Worm (Caenorhabditis elegans) whole organism, young adult: ENCODE data around the gene sec-15.

Experiments used
- B0336.3 ChIP-seq: fragments of 200-800 bp; sonication (Bioruptor generic); IDR thresholded peaks from 2 replicates; pipeline ENCODE4 v1.3.6; 2022; ENCODE audit warnings: missing genetic modification characterization, missing compliant biosample characterization
- C17E4.6 ChIP-seq: fragments of 200-800 bp; sonication (Bioruptor generic); IDR thresholded peaks from 2 replicates; pipeline ENCODE4 v1.3.6; 2022; ENCODE audit warnings: missing genetic modification reagents, missing genetic modification characterization, missing compliant biosample characterization
- F37B4.10 ChIP-seq: fragments of 200-800 bp; sonication (Bioruptor generic); IDR thresholded peaks from 2 replicates; pipeline ENCODE4 v1.3.6; 2022; ENCODE audit warnings: missing genetic modification characterization, missing compliant biosample characterization
- F49E8.2 ChIP-seq: sonication (generic microtip); optimal IDR thresholded peaks from 3 replicates; lab custom pipeline; 2017; ENCODE audit warnings: missing genetic modification characterization, mild to moderate bottlenecking, missing compliant biosample characterization, antibody characterized with exemption, moderate library complexity; ENCODE audit not compliant: insufficient read depth
- K12H6.12 ChIP-seq: fragments of 200-800 bp; sonication (Bioruptor generic); optimal IDR thresholded peaks from 2 replicates; lab custom pipeline; 2018; ENCODE audit warnings: mild to moderate bottlenecking, missing genetic modification characterization, missing compliant biosample characterization
- T07F8.4 ChIP-seq: sonication (generic microtip); optimal IDR thresholded peaks from 2 replicates; lab custom pipeline; 2016; ENCODE audit warnings: mild to moderate bottlenecking, missing genetic modification characterization, moderate library complexity, missing compliant biosample characterization
- Y53F4B.3 ChIP-seq: fragments of 200-800 bp; sonication (Bioruptor generic); IDR thresholded peaks from 2 replicates; pipeline ENCODE4 v1.3.6; 2022; ENCODE audit warnings: missing genetic modification reagents, missing genetic modification characterization, missing compliant biosample characterization
- atf-7 ChIP-seq: sonication (generic microtip); optimal IDR thresholded peaks from 2 replicates; lab custom pipeline; 2017; ENCODE audit warnings: mild to moderate bottlenecking, missing genetic modification characterization, missing compliant biosample characterization
- attf-5 ChIP-seq: fragments of 200-800 bp; sonication (Bioruptor generic); optimal IDR thresholded peaks from 2 replicates; lab custom pipeline; 2018; ENCODE audit warnings: mild to moderate bottlenecking, missing genetic modification characterization, missing compliant biosample characterization
- bed-1 ChIP-seq: fragments of 200-800 bp; sonication (Bioruptor generic); IDR thresholded peaks from 2 replicates; pipeline ENCODE4 v1.3.6; 2022; ENCODE audit warnings: missing genetic modification reagents, missing genetic modification characterization, missing compliant biosample characterization
- ccch-3 ChIP-seq: fragments of 200-800 bp; sonication (Bioruptor generic); optimal IDR thresholded peaks from 2 replicates; lab custom pipeline; 2018; ENCODE audit warnings: mild to moderate bottlenecking, missing genetic modification characterization, missing compliant biosample characterization
- cebp-1 ChIP-seq, 2 experiments: fragments of 200-800 bp in 1 of 2; sonication (Bioruptor generic) in 1 of 2; sonication (generic microtip) in 1 of 2; IDR thresholded peaks in 1 of 2; optimal IDR thresholded peaks in 1 of 2; 2 replicates each; pipeline versions ENCODE4 v1.3.6 to Lab custom; 2017 to 2022; ENCODE audit warnings: missing compliant biosample characterization in 2 of 2, missing genetic modification characterization in 2 of 2, mild to moderate bottlenecking in 1 of 2, missing genetic modification reagents in 1 of 2, moderate library complexity in 1 of 2
- ceh-91 ChIP-seq: fragments of 200-800 bp; sonication (Bioruptor generic); IDR thresholded peaks from 2 replicates; pipeline ENCODE4 v1.3.6; 2022; ENCODE audit warnings: missing genetic modification reagents, missing genetic modification characterization, missing compliant biosample characterization
- chd-7 ChIP-seq: sonication (generic microtip); optimal IDR thresholded peaks from 2 replicates; lab custom pipeline; 2016; ENCODE audit warnings: mild to moderate bottlenecking, missing genetic modification characterization, moderate library complexity, missing compliant biosample characterization
- dox-1 ChIP-seq: fragments of 200-800 bp; sonication (Bioruptor generic); IDR thresholded peaks from 2 replicates; pipeline ENCODE4 v1.3.6; 2022; ENCODE audit warnings: missing genetic modification reagents, missing genetic modification characterization, missing compliant biosample characterization
- dpl-1 ChIP-seq: fragments of 150-350 bp; optimal IDR thresholded peaks from 2 replicates; lab custom pipeline; 2014; ENCODE audit warnings: missing biosample characterization, missing genetic modification reagents, missing genetic modification characterization
- egrh-3 ChIP-seq: fragments of 200-800 bp; sonication (Bioruptor generic); IDR thresholded peaks from 2 replicates; pipeline ENCODE4 v1.3.6; 2022; ENCODE audit warnings: missing genetic modification reagents, missing genetic modification characterization, missing compliant biosample characterization
- ekl-4 ChIP-seq: fragments of 200-800 bp; sonication (Bioruptor generic); IDR thresholded peaks from 2 replicates; pipeline ENCODE4 v1.3.6; 2022; ENCODE audit warnings: missing genetic modification reagents, missing genetic modification characterization, missing compliant biosample characterization
- hmg-1.2 ChIP-seq: fragments of 200-800 bp; sonication (Bioruptor generic); IDR thresholded peaks from 2 replicates; pipeline ENCODE4 v1.3.6; 2022; ENCODE audit warnings: missing genetic modification reagents, missing genetic modification characterization, missing compliant biosample characterization
- hmg-20 ChIP-seq: fragments of 200-800 bp; sonication (Bioruptor generic); IDR thresholded peaks from 2 replicates; pipeline ENCODE4 v1.3.6; 2022; ENCODE audit warnings: missing genetic modification reagents, missing genetic modification characterization, missing compliant biosample characterization
- hsf-1 ChIP-seq: fragments of 200-800 bp; sonication (Bioruptor generic); IDR thresholded peaks from 2 replicates; pipeline ENCODE4 v1.3.6; 2022; ENCODE audit warnings: missing genetic modification reagents, missing genetic modification characterization, missing compliant biosample characterization
- let-526 ChIP-seq: fragments of 200-800 bp; sonication (Bioruptor generic); IDR thresholded peaks from 2 replicates; pipeline ENCODE4 v1.3.6; 2022; ENCODE audit warnings: missing genetic modification reagents, missing genetic modification characterization, missing compliant biosample characterization
- lin-35 ChIP-seq, 3 experiments: fragments of 150-350 bp in 2 of 3; sonication (generic microtip) in 1 of 3; optimal IDR thresholded peaks; 2 replicates each; lab custom pipeline; 2014 to 2018; ENCODE audit warnings: missing biosample characterization in 3 of 3, missing genetic modification characterization in 3 of 3, missing genetic modification reagents in 3 of 3
- lin-40 ChIP-seq: sonication (generic microtip); optimal IDR thresholded peaks from 2 replicates; lab custom pipeline; 2016; ENCODE audit warnings: missing genetic modification characterization, mild to moderate bottlenecking, missing compliant biosample characterization, missing genotype, missing genetic modification reagents
- madf-3 ChIP-seq: fragments of 200-800 bp; sonication (Bioruptor generic); IDR thresholded peaks from 2 replicates; pipeline ENCODE4 v1.3.6; 2022; ENCODE audit warnings: missing genetic modification reagents, missing genetic modification characterization, missing compliant biosample characterization
- mcd-1 ChIP-seq: fragments of 200-800 bp; sonication (Bioruptor generic); IDR thresholded peaks from 2 replicates; pipeline ENCODE4 v1.3.6; 2022; ENCODE audit warnings: missing genetic modification reagents, missing genetic modification characterization, missing compliant biosample characterization
- nfyb-1 ChIP-seq: fragments of 200-800 bp; sonication (Bioruptor generic); IDR thresholded peaks from 2 replicates; pipeline ENCODE4 v1.3.6; 2022; ENCODE audit warnings: missing genetic modification reagents, missing genetic modification characterization, missing compliant biosample characterization
- nhr-120 ChIP-seq: fragments of 200-800 bp; sonication (Bioruptor generic); IDR thresholded peaks from 2 replicates; pipeline ENCODE4 v1.3.6; 2022; ENCODE audit warnings: missing genetic modification characterization, missing compliant biosample characterization
- nhr-179 ChIP-seq: sonication (generic microtip); optimal IDR thresholded peaks from 2 replicates; lab custom pipeline; 2016; ENCODE audit warnings: mild to moderate bottlenecking, missing genetic modification characterization, missing compliant biosample characterization
- nhr-80 ChIP-seq: sonication (generic microtip); optimal IDR thresholded peaks from 2 replicates; lab custom pipeline; 2016; ENCODE audit warnings: missing genetic modification characterization, missing compliant biosample characterization
- pbrm-1 ChIP-seq: fragments of 200-800 bp; sonication (Bioruptor generic); IDR thresholded peaks from 2 replicates; pipeline ENCODE4 v1.3.6; 2022; ENCODE audit warnings: missing genetic modification reagents, missing genetic modification characterization, missing compliant biosample characterization
- repo-1 ChIP-seq: sonication (generic microtip); optimal IDR thresholded peaks from 2 replicates; lab custom pipeline; 2017; ENCODE audit warnings: mild to moderate bottlenecking, missing genetic modification characterization, missing compliant biosample characterization
- snpc-1.3 ChIP-seq: sonication (generic microtip); optimal IDR thresholded peaks from 2 replicates; lab custom pipeline; 2017; ENCODE audit warnings: missing genetic modification characterization, mild to moderate bottlenecking, missing compliant biosample characterization, antibody characterized with exemption, moderate library complexity, missing genotype, missing genetic modification reagents; ENCODE audit not compliant: insufficient read depth
- snpc-4 ChIP-seq, 5 experiments: fragments of 150-350 bp in 1 of 5; sonication (generic microtip) in 4 of 5; optimal IDR thresholded peaks; 2 replicates each; lab custom pipeline; 2014 to 2018; ENCODE audit warnings: missing genetic modification characterization in 5 of 5, missing biosample characterization in 3 of 5, antibody characterized with exemption in 2 of 5, mild to moderate bottlenecking in 2 of 5, missing compliant biosample characterization in 2 of 5, missing genotype in 2 of 5, moderate library complexity in 2 of 5, missing genetic modification reagents in 1 of 5
- sptf-2 ChIP-seq: fragments of 200-800 bp; sonication (Bioruptor generic); optimal IDR thresholded peaks from 2 replicates; lab custom pipeline; 2018; ENCODE audit warnings: mild to moderate bottlenecking, missing genetic modification characterization, missing compliant biosample characterization
- tbp1 ChIP-seq: fragments of 200-800 bp; sonication (Bioruptor generic); optimal IDR thresholded peaks from 2 replicates; lab custom pipeline; 2018; ENCODE audit warnings: mild to moderate bottlenecking, missing genetic modification characterization, missing compliant biosample characterization
- zfh-2 ChIP-seq: fragments of 200-800 bp; sonication (Bioruptor generic); conservative IDR thresholded peaks from 2 replicates; pipeline ENCODE4 v1.3.6; 2022; ENCODE audit warnings: missing genetic modification reagents, missing genetic modification characterization, missing compliant biosample characterization
- zim-3 ChIP-seq: sonication (generic microtip); optimal IDR thresholded peaks from 2 replicates; lab custom pipeline; 2017; ENCODE audit warnings: mild to moderate bottlenecking, missing genetic modification characterization, moderate library complexity, missing compliant biosample characterization
- ztf-18 ChIP-seq: sonication (generic microtip); optimal IDR thresholded peaks from 2 replicates; lab custom pipeline; 2016; ENCODE audit warnings: missing genotype, mild to moderate bottlenecking, missing genetic modification characterization, missing compliant biosample characterization
- ztf-25 ChIP-seq: fragments of 200-800 bp; sonication (Bioruptor generic); IDR thresholded peaks from 2 replicates; pipeline ENCODE4 v1.3.6; 2022; ENCODE audit warnings: missing genetic modification reagents, missing genetic modification characterization, missing compliant biosample characterization
- ztf-3 ChIP-seq: fragments of 200-800 bp; sonication (Bioruptor generic); optimal IDR thresholded peaks from 2 replicates; lab custom pipeline; 2018; ENCODE audit warnings: mild to moderate bottlenecking, missing genetic modification characterization, missing compliant biosample characterization
- ztf-6 ChIP-seq: fragments of 200-800 bp; sonication (Bioruptor generic); IDR thresholded peaks from 2 replicates; pipeline ENCODE4 v1.3.6; 2022; ENCODE audit warnings: missing genetic modification reagents, missing genetic modification characterization, missing compliant biosample characterization

The sec-15 gene

ce11 chrX:8810908-8811307 lies 24.6 kb downstream of the sec-15 start, which contains the start of gene R04E5.9 (continued):
- TF ChIP-seq ztf-25 (GFP tag; lab: Robert Waterston, UW) (no peak), ceh-91 (GFP tag; lab: Robert Waterston, UW) (no peak), T07F8.4 (tag; lab: Kevin White, UChicago) (no peak), F49E8.2 (tag; lab: Kevin White, UChicago) (no peak), chd-7 (tag; lab: Kevin White, UChicago) (peak; percentile 80), bed-1 (GFP tag; lab: Robert Waterston, UW) (no peak)

- no peak for TF ChIP-seq F49E8.2 (tag; lab: Kevin White, UChicago)
- no peak for TF ChIP-seq dox-1
- TF ChIP-seq C17E4.6 (GFP tag; lab: Robert Waterston, UW), result no peak
- no peak for TF ChIP-seq Y53F4B.3 (GFP tag; lab: Robert Waterston, UW)
- TF ChIP-seq zim-3 (tag; lab: Kevin White, UChicago), result no peak
- no peak for TF ChIP-seq hsf-1 (GFP tag; lab: Robert Waterston, UW)
- no peak for TF ChIP-seq dpl-1 (GFP tag; lab: Kevin White, UChicago)
- no peak for TF ChIP-seq repo-1
- TF ChIP-seq nhr-120 (GFP tag; lab: Robert Waterston, UW), result no peak
- TF ChIP-seq sptf-2 (GFP tag; lab: Kevin White, UChicago), result no peak
- no peak for TF ChIP-seq ccch-3 (GFP tag; lab: Kevin White, UChicago)
- TF ChIP-seq nhr-179 (tag; lab: Kevin White, UChicago), result no peak
- no peak for TF ChIP-seq ekl-4 (GFP tag; lab: Robert Waterston, UW)
- TF ChIP-seq chd-7 (tag; lab: Kevin White, UChicago), result no peak
- no peak for TF ChIP-seq ztf-3 (GFP tag; lab: Kevin White, UChicago)
- no peak for TF ChIP-seq snpc-1.3
- TF ChIP-seq ztf-18 (tag; lab: Kevin White, UChicago), result no peak
- no peak for TF ChIP-seq pbrm-1 (GFP tag; lab: Robert Waterston, UW)
- TF ChIP-seq snpc-4 (GFP tag; optimal IDR thresholded peaks at IDR 0.05; lab: Kevin White, UChicago), result no peak
- no peak for TF ChIP-seq snpc-4 (tag; optimal IDR thresholded peaks at IDR 0.05; lab: Kevin White, UChicago)
- no peak for TF ChIP-seq let-526 (GFP tag; lab: Robert Waterston, UW)
Measured at ce11 chrX:8808740-8809139, 26.8 kb downstream of the sec-15 start.

ce11 chrX:8806070-8806799 lies 29.3 kb downstream of the sec-15 start, which contains the start of gene R04E5.8:
TSS of gene R04E5.8 (minus strand) at chrX:8806120.
- TF ChIP-seq nfyb-1 (GFP tag; lab: Robert Waterston, UW), result 0 out of 2 replicates have a peak, but pooled peaks have one; percentile 25
- peak; percentile 30 for TF ChIP-seq nhr-80
- peak; percentile 33; the same call in 1 of the 2 replicates for TF ChIP-seq mcd-1 (GFP tag; lab: Robert Waterston, UW)
- peak; percentile 90 for TF ChIP-seq egrh-3 (GFP tag; lab: Robert Waterston, UW)
- TF ChIP-seq lin-40, result peak; percentile 46
- TF ChIP-seq B0336.3 (GFP tag; lab: Robert Waterston, UW), result peak; percentile 56
- TF ChIP-seq zfh-2, result peak; percentile 97
- TF ChIP-seq cebp-1 (GFP tag; IDR thresholded peaks at IDR 0.05; lab: Robert Waterston, UW), result no peak
- peak; percentile 63 for TF ChIP-seq cebp-1 (tag; optimal IDR thresholded peaks at IDR 0.05; lab: Kevin White, UChicago)
- no peak for TF ChIP-seq snpc-4 (GFP tag; optimal IDR thresholded peaks at IDR 0.05; lab: Kevin White, UChicago)
- TF ChIP-seq snpc-4 (tag; optimal IDR thresholded peaks at IDR 0.05; lab: Kevin White, UChicago), result peak in 1 of 4 experiments; percentile 32
- no peak for TF ChIP-seq zim-3 (tag; lab: Kevin White, UChicago)
- no peak for TF ChIP-seq F37B4.10 (GFP tag; lab: Robert Waterston, UW)
- TF ChIP-seq K12H6.12 (tag; lab: Kevin White, UChicago), result peak; percentile 76
- TF ChIP-seq hmg-1.2, result peak; percentile 69
- peak; percentile 20 for TF ChIP-seq tbp1 (GFP tag; lab: Kevin White, UChicago)
- no peak for TF ChIP-seq madf-3
- peak; percentile 71 for TF ChIP-seq dox-1
- peak; percentile 42 for TF ChIP-seq atf-7
- TF ChIP-seq attf-5 (GFP tag; lab: Kevin White, UChicago), result peak; percentile 68
- no peak for TF ChIP-seq ztf-6 (GFP tag; lab: Robert Waterston, UW)
- peak in 1 of 3 experiments; percentile 21 for TF ChIP-seq lin-35 (GFP tag; optimal IDR thresholded peaks at IDR 0.05; lab: Kevin White, UChicago)
- peak; percentile 9; the same call in 1 of the 2 replicates for TF ChIP-seq hmg-20 (GFP tag; lab: Robert Waterston, UW)
